Worm (Caenorhabditis elegans): ENCODE data around the gene F35H12.5.

F35H12.5 gene

ce11 chrX:938269-938883, 20.2 kb downstream of the F35H12.5 start, which contains the start of gene F53H8.3:
F53H8.3 (plus strand) TSS chrX:938543.
- TF ChIP-seq flt-1 (GFP tag; IDR thresholded peaks at IDR 0.05) (no peak), ztf-29 (GFP tag; IDR thresholded peaks at IDR 0.05) (no peak), tab-1 (GFP tag; IDR thresholded peaks at IDR 0.05) (no peak)

- peak; percentile 17; the same call in 1 of the 2 replicates for TF ChIP-seq flt-1 (GFP tag; IDR thresholded peaks at IDR 0.05)
- 0 out of 2 replicates have a peak, but pooled peaks have one; percentile 18 for TF ChIP-seq tab-1 (GFP tag; IDR thresholded peaks at IDR 0.05)
These were observed 25.5 kb downstream of the F35H12.5 start for ce11 chrX:943698-944097.

DNA sequence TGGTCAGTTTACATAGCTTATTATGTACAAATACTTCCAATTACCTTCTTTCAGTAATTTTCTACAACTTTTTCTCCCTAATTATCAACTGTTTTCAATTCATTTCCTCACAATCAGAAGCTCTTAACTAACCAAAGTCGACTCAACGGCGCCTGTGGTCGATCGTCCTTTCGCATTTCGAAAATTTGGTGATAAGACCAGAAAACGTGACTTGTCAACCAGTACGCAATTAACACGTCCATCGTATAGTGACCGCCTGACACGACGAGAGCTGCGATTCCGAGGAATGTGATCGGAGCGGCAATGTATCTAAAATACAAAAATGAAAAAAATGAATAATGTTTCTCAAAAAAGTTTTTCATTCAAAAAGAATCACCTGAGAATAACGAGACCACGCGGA, 27.5 kb downstream of the F35H12.5 start:
- TF ChIP-seq ztf-29 (GFP tag; IDR thresholded peaks at IDR 0.05) (no peak), tab-1 (GFP tag; IDR thresholded peaks at IDR 0.05) (no peak), flt-1 (GFP tag; IDR thresholded peaks at IDR 0.05) (no peak), ztf-23 (GFP tag; IDR thresholded peaks at IDR 0.05) (no peak), T22C8.4 (GFP tag; IDR thresholded peaks at IDR 0.05) (no peak), cog-1 (tag; optimal IDR thresholded peaks at IDR 0.05) (no peak), ref-1 (GFP tag; conservative IDR thresholded peaks at IDR 0.05) (no peak), klf-2 (GFP tag; conservative IDR thresholded peaks at IDR 0.05) (no peak), med-1 (GFP tag; optimal IDR thresholded peaks at IDR 0.05; ENCODE audit: insufficient read depth) (no peak)

ce11 chrX:947885-948284, 29.7 kb downstream of the F35H12.5 start:
- TF ChIP-seq med-1 (GFP tag; optimal IDR thresholded peaks at IDR 0.05; ENCODE audit: insufficient read depth) (no peak), tab-1 (GFP tag; IDR thresholded peaks at IDR 0.05) (no peak), ztf-29 (GFP tag; IDR thresholded peaks at IDR 0.05) (no peak), flt-1 (GFP tag; IDR thresholded peaks at IDR 0.05) (no peak), klf-2 (GFP tag; conservative IDR thresholded peaks at IDR 0.05) (no peak), T22C8.4 (GFP tag; IDR thresholded peaks at IDR 0.05) (no peak), cog-1 (tag; optimal IDR thresholded peaks at IDR 0.05) (no peak), ref-1 (GFP tag; conservative IDR thresholded peaks at IDR 0.05) (no peak), ztf-23 (GFP tag; IDR thresholded peaks at IDR 0.05) (no peak)

- TF ChIP-seq tab-1 (GFP tag; IDR thresholded peaks at IDR 0.05): no peak
- TF ChIP-seq ztf-23 (GFP tag; IDR thresholded peaks at IDR 0.05): no peak
- TF ChIP-seq ref-1 (GFP tag; conservative IDR thresholded peaks at IDR 0.05): no peak
- TF ChIP-seq klf-2 (GFP tag; conservative IDR thresholded peaks at IDR 0.05): no peak
- TF ChIP-seq flt-1 (GFP tag; IDR thresholded peaks at IDR 0.05): no peak
- no peak for TF ChIP-seq ztf-29 (GFP tag; IDR thresholded peaks at IDR 0.05)
- TF ChIP-seq cog-1 (tag; optimal IDR thresholded peaks at IDR 0.05): no peak
- TF ChIP-seq T22C8.4 (GFP tag; IDR thresholded peaks at IDR 0.05): no peak
- TF ChIP-seq med-1 (GFP tag; optimal IDR thresholded peaks at IDR 0.05; ENCODE audit: insufficient read depth): no peak
These were observed 30.6 kb downstream of the F35H12.5 start, which contains the start of gene sms-2 for ce11 chrX:948783-949182. sms-2 (minus strand) TSS chrX:948883.

ce11 chrX:949466-949865, 31.3 kb downstream of the F35H12.5 start:
- TF ChIP-seq klf-2 (GFP tag; conservative IDR thresholded peaks at IDR 0.05): peak; percentile 59; the same call in 1 of the 2 replicates
- no peak for TF ChIP-seq med-1 (GFP tag; optimal IDR thresholded peaks at IDR 0.05; ENCODE audit: insufficient read depth)
- peak; percentile 69; the same call in 1 of the 2 replicates for TF ChIP-seq ztf-23 (GFP tag; IDR thresholded peaks at IDR 0.05)
- no peak for TF ChIP-seq ztf-29 (GFP tag; IDR thresholded peaks at IDR 0.05)
- peak; percentile 96 for TF ChIP-seq cog-1 (tag; optimal IDR thresholded peaks at IDR 0.05)
- TF ChIP-seq flt-1 (GFP tag; IDR thresholded peaks at IDR 0.05): peak; percentile 79
- TF ChIP-seq tab-1 (GFP tag; IDR thresholded peaks at IDR 0.05): peak; percentile 80

DNA sequence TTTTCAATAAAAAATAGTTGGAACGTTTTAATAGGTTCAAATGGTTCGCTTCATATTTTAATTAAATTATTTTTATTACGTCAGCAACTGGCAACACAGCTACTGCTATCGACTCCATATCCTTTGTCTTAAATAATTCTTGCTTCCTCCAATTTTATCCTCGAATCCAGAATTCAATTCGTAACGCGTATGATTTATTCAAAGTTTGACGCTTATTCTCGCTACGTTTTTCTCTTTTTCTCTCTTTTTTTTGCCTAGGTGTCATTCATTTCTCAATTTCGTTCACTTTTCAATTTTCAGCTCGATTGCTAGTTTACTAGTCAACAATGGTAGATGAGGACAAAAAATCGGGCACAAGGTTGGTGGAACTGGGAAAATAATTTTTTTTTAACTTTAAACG, 32.3 kb downstream of the F35H12.5 start, which contains the start of gene arr-1:
Gene arr-1, plus strand, starts transcription at position 301 of the 400 bp plus-strand sequence.
- TF ChIP-seq ztf-23 (GFP tag; IDR thresholded peaks at IDR 0.05) (no peak), flt-1 (GFP tag; IDR thresholded peaks at IDR 0.05) (no peak), cog-1 (tag; optimal IDR thresholded peaks at IDR 0.05) (no peak), ztf-29 (GFP tag; IDR thresholded peaks at IDR 0.05) (no peak), klf-2 (GFP tag; conservative IDR thresholded peaks at IDR 0.05) (no peak), ref-1 (GFP tag; conservative IDR thresholded peaks at IDR 0.05) (no peak), T22C8.4 (GFP tag; IDR thresholded peaks at IDR 0.05) (no peak), tab-1 (GFP tag; IDR thresholded peaks at IDR 0.05) (no peak), med-1 (GFP tag; optimal IDR thresholded peaks at IDR 0.05; ENCODE audit: insufficient read depth) (no peak)

DNA sequence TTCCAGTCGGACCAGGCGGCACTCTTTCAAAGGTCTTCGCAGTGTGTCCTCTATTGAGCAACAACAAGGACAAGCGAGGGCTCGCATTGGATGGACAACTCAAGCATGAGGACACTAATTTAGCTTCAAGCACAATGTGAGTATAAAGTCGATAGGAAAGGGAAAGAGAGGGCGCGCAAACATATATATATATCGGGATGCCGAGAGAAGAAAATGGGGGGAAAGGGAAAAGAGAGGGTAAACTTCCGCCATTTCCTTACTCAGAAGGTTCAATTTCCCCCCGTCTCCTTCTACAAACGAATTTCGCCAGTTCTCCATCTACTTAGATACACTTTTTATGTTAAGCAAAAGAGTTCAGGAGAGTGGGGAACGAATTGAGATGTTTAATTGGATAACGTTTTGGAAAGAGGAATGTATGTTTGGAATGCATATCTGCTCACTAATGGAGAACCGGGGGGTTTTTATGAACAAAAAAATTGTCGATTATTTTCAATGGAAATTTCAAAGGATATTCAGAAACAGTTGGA, 34.4 kb downstream of the F35H12.5 start:
- TF ChIP-seq T22C8.4 (GFP tag; IDR thresholded peaks at IDR 0.05): no peak
- TF ChIP-seq med-1 (GFP tag; optimal IDR thresholded peaks at IDR 0.05; ENCODE audit: insufficient read depth): no peak
- peak; percentile 8 for TF ChIP-seq cog-1 (tag; optimal IDR thresholded peaks at IDR 0.05)

ce11 chrX:954499-955061, 36.4 kb downstream of the F35H12.5 start, which contains the start of gene apm-3:
apm-3 (plus strand) TSS chrX:954975.
- no peak for TF ChIP-seq ztf-23 (GFP tag; IDR thresholded peaks at IDR 0.05)
- peak; percentile 36 for TF ChIP-seq cog-1 (tag; optimal IDR thresholded peaks at IDR 0.05)
- TF ChIP-seq T22C8.4 (GFP tag; IDR thresholded peaks at IDR 0.05): 0 out of 2 replicates have a peak, but pooled peaks have one; percentile 17
- TF ChIP-seq ref-1 (GFP tag; conservative IDR thresholded peaks at IDR 0.05): no peak
- TF ChIP-seq flt-1 (GFP tag; IDR thresholded peaks at IDR 0.05): no peak
- TF ChIP-seq tab-1 (GFP tag; IDR thresholded peaks at IDR 0.05): 0 out of 2 replicates have a peak, but pooled peaks have one; percentile 53

DNA sequence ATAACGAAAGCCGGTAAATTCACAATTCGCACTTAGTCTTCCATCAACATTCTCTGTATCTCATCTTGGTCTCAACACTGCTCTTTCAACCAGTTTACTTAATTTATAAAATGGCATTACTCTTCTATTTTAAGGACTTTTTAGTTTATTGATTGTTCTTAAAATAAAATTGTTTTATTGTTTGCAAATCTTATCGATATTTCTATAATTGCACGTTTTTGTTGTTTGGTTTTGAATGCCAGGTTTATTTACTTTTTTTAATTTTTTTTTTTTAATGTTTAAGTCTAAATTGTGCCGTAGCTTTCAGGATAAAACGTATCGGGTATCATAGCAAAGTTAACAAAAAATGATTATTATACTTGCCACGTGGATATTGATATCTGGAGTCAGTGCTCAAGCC, 39.4 kb downstream of the F35H12.5 start, which contains the start of gene chil-10:
Gene chil-10, plus strand, starts transcription at position 301 of the 400 bp plus-strand sequence.
- no peak for TF ChIP-seq tab-1 (GFP tag; IDR thresholded peaks at IDR 0.05)
- no peak for TF ChIP-seq flt-1 (GFP tag; IDR thresholded peaks at IDR 0.05)
